Worm (Caenorhabditis elegans): ENCODE results near the gene R07E5.17.

ce11 chrIII:4359900-4360299 is 44.3 kb downstream of the R07E5.17 start:
- no peak for TF ChIP-seq nhr-232 (tag; optimal IDR thresholded peaks at IDR 0.05)
- no peak for TF ChIP-seq nhr-11 (tag; optimal IDR thresholded peaks at IDR 0.05)
- TF ChIP-seq unc-86 (tag; optimal IDR thresholded peaks at IDR 0.05): no peak
- TF ChIP-seq ceh-14 (tag; optimal IDR thresholded peaks at IDR 0.05): no peak
- TF ChIP-seq pag-3 (tag; optimal IDR thresholded peaks at IDR 0.05; ENCODE audit: borderline replicate concordance): no peak
- TF ChIP-seq syd-9 (tag; optimal IDR thresholded peaks at IDR 0.05): no peak
- no peak for TF ChIP-seq pqm-1 (tag; optimal IDR thresholded peaks at IDR 0.05)
- no peak for TF ChIP-seq ceh-19 (GFP tag; optimal IDR thresholded peaks at IDR 0.05)
- no peak for TF ChIP-seq pha-4 (tag; optimal IDR thresholded peaks at IDR 0.05)

Measured in whole organism, late embryonic.